Fruit fly (Drosophila melanogaster): ENCODE measurements around the gene CG4194.

Gene CG4194

dm6 chrX:2075846-2076377, 7.5 kb downstream of the CG4194 start, which contains the start of gene CG4045:
TSS of gene CG4045 (minus strand) at chrX:2075900.
- TF ChIP-seq CG8478 (optimal IDR thresholded peaks at IDR 0.05) (no peak), EcR (GFP tag; optimal IDR thresholded peaks at IDR 0.05) (no peak), usp (GFP tag; optimal IDR thresholded peaks at IDR 0.05) (no peak), pan (optimal IDR thresholded peaks at IDR 0.05) (no peak), psq (optimal IDR thresholded peaks at IDR 0.05) (no peak), Dll (optimal IDR thresholded peaks at IDR 0.05) (no peak)

dm6 chrX:2076412-2077357, 8.3 kb downstream of the CG4194 start, which contains the start of gene CG4025:
TSS of gene CG4025 (plus strand) at chrX:2076966.
- TF ChIP-seq Dll (optimal IDR thresholded peaks at IDR 0.05) (no peak), CG8478 (optimal IDR thresholded peaks at IDR 0.05) (no peak), EcR (GFP tag; optimal IDR thresholded peaks at IDR 0.05) (no peak), usp (GFP tag; optimal IDR thresholded peaks at IDR 0.05) (no peak), pan (optimal IDR thresholded peaks at IDR 0.05) (no peak), psq (optimal IDR thresholded peaks at IDR 0.05) (no peak)

- no peak for TF ChIP-seq CG8478 (optimal IDR thresholded peaks at IDR 0.05)
- no peak for TF ChIP-seq Dll (optimal IDR thresholded peaks at IDR 0.05)
- TF ChIP-seq pan (optimal IDR thresholded peaks at IDR 0.05): no peak
- no peak for TF ChIP-seq EcR (GFP tag; optimal IDR thresholded peaks at IDR 0.05)
- no peak for TF ChIP-seq usp (GFP tag; optimal IDR thresholded peaks at IDR 0.05)
- no peak for TF ChIP-seq psq (optimal IDR thresholded peaks at IDR 0.05)
Measured at dm6 chrX:2080367-2080927, 12.1 kb downstream of the CG4194 start, which contains the start of the genes CG16903 and Unc-76. TSS of gene CG16903 (minus strand) at chrX:2080405. TSS of gene Unc-76 (plus strand) at chrX:2080610.

- TF ChIP-seq usp (GFP tag; optimal IDR thresholded peaks at IDR 0.05): no peak
- TF ChIP-seq psq (optimal IDR thresholded peaks at IDR 0.05): no peak
- no peak for TF ChIP-seq EcR (GFP tag; optimal IDR thresholded peaks at IDR 0.05)
Measured at dm6 chrX:2081848-2082365, 13.5 kb downstream of the CG4194 start.

dm6 chrX:2083109-2083508, 14.7 kb downstream of the CG4194 start:
- TF ChIP-seq usp (GFP tag; optimal IDR thresholded peaks at IDR 0.05): no peak

- peak; percentile 76 for TF ChIP-seq Dll (optimal IDR thresholded peaks at IDR 0.05)
- no peak for TF ChIP-seq usp (GFP tag; optimal IDR thresholded peaks at IDR 0.05)
- peak; percentile 96 for TF ChIP-seq pan (optimal IDR thresholded peaks at IDR 0.05)
- TF ChIP-seq CG8478 (optimal IDR thresholded peaks at IDR 0.05): no peak
- no peak for TF ChIP-seq EcR (GFP tag; optimal IDR thresholded peaks at IDR 0.05)
- no peak for TF ChIP-seq psq (optimal IDR thresholded peaks at IDR 0.05)
Measured at dm6 chrX:2083678-2084162, 15.3 kb downstream of the CG4194 start.

dm6 chrX:2087501-2087900, 19.1 kb downstream of the CG4194 start:
- TF ChIP-seq psq (optimal IDR thresholded peaks at IDR 0.05) (no peak), Dll (optimal IDR thresholded peaks at IDR 0.05) (no peak), EcR (GFP tag; optimal IDR thresholded peaks at IDR 0.05) (no peak), CG8478 (optimal IDR thresholded peaks at IDR 0.05) (no peak)

dm6 chrX:2088798-2089197, 20.4 kb downstream of the CG4194 start:
- no peak for TF ChIP-seq Dll (optimal IDR thresholded peaks at IDR 0.05)
- no peak for TF ChIP-seq EcR (GFP tag; optimal IDR thresholded peaks at IDR 0.05)
- TF ChIP-seq CG8478 (optimal IDR thresholded peaks at IDR 0.05): no peak
- no peak for TF ChIP-seq usp (GFP tag; optimal IDR thresholded peaks at IDR 0.05)
- no peak for TF ChIP-seq psq (optimal IDR thresholded peaks at IDR 0.05)
- no peak for TF ChIP-seq pan (optimal IDR thresholded peaks at IDR 0.05)

dm6 chrX:2089812-2090211, 21.4 kb downstream of the CG4194 start:
- TF ChIP-seq pan (optimal IDR thresholded peaks at IDR 0.05) (no peak), psq (optimal IDR thresholded peaks at IDR 0.05) (no peak), CG8478 (optimal IDR thresholded peaks at IDR 0.05) (no peak), usp (GFP tag; optimal IDR thresholded peaks at IDR 0.05) (no peak), EcR (GFP tag; optimal IDR thresholded peaks at IDR 0.05) (no peak), Dll (optimal IDR thresholded peaks at IDR 0.05) (no peak)

dm6 chrX:2094072-2094761, 25.8 kb downstream of the CG4194 start, which contains the start of gene csw:
TSS of gene csw (plus strand) at chrX:2094234.
- TF ChIP-seq Dll (optimal IDR thresholded peaks at IDR 0.05) (no peak), usp (GFP tag; optimal IDR thresholded peaks at IDR 0.05) (no peak), CG8478 (optimal IDR thresholded peaks at IDR 0.05) (peak; percentile 15), pan (optimal IDR thresholded peaks at IDR 0.05) (no peak), psq (optimal IDR thresholded peaks at IDR 0.05) (no peak)

- TF ChIP-seq CG8478 (optimal IDR thresholded peaks at IDR 0.05) (no peak), psq (optimal IDR thresholded peaks at IDR 0.05) (no peak), Dll (optimal IDR thresholded peaks at IDR 0.05) (no peak), pan (optimal IDR thresholded peaks at IDR 0.05) (no peak), usp (GFP tag; optimal IDR thresholded peaks at IDR 0.05) (no peak), EcR (GFP tag; optimal IDR thresholded peaks at IDR 0.05) (no peak)
Measured at dm6 chrX:2096341-2096740, 27.9 kb downstream of the CG4194 start.
